Worm (Caenorhabditis elegans) whole organism, late embryonic: ENCODE results near the gene str-211.

Experiments
- C38D4.7 ChIP-seq: fragments of 200-800 bp; sonication (Bioruptor generic); optimal IDR thresholded peaks from 2 replicates; lab custom pipeline; 2018; ENCODE audit warnings: mild to moderate bottlenecking, missing genetic modification characterization, moderate library complexity, missing compliant biosample characterization
- K02D7.2 ChIP-seq: sonication (generic microtip); optimal IDR thresholded peaks from 2 replicates; lab custom pipeline; 2017; ENCODE audit warnings: mild to moderate bottlenecking, missing genetic modification characterization, missing compliant biosample characterization
- T23F11.4 ChIP-seq: fragments of 200-800 bp; sonication (Bioruptor generic); optimal IDR thresholded peaks from 2 replicates; lab custom pipeline; 2018; ENCODE audit warnings: mild to moderate bottlenecking, missing genetic modification characterization, missing compliant biosample characterization
- Y22D7AL.16 ChIP-seq: sonication (generic microtip); optimal IDR thresholded peaks from 2 replicates; lab custom pipeline; 2016; ENCODE audit warnings: missing genetic modification characterization, missing compliant biosample characterization
- ceh-14 ChIP-seq: sonication (generic microtip); optimal IDR thresholded peaks from 2 replicates; lab custom pipeline; 2016; ENCODE audit warnings: missing genotype, missing genetic modification characterization, missing compliant biosample characterization
- ceh-18 ChIP-seq: sonication (generic microtip); optimal IDR thresholded peaks from 2 replicates; lab custom pipeline; 2016; ENCODE audit warnings: missing genetic modification characterization, missing compliant biosample characterization
- ceh-19 ChIP-seq: fragments of 200-800 bp; sonication (Bioruptor generic); optimal IDR thresholded peaks from 2 replicates; lab custom pipeline; 2018; ENCODE audit warnings: mild to moderate bottlenecking, missing genetic modification characterization, missing compliant biosample characterization
- ceh-22 ChIP-seq: sonication (generic microtip); optimal IDR thresholded peaks from 2 replicates; lab custom pipeline; 2017; ENCODE audit warnings: missing biosample characterization, missing genetic modification characterization
- ceh-30 ChIP-seq: fragments of 150-350 bp; optimal IDR thresholded peaks from 2 replicates; lab custom pipeline; 2014; ENCODE audit warnings: missing biosample characterization, missing genetic modification characterization
- ceh-48 ChIP-seq: sonication (generic microtip); optimal IDR thresholded peaks from 2 replicates; lab custom pipeline; 2016; ENCODE audit warnings: missing genetic modification characterization, inconsistent platforms, missing compliant biosample characterization
- ceh-9 ChIP-seq: sonication (generic microtip); optimal IDR thresholded peaks from 2 replicates; lab custom pipeline; 2016; ENCODE audit warnings: mild to moderate bottlenecking, missing genetic modification characterization, inconsistent platforms, missing compliant biosample characterization
- elt-4 ChIP-seq: sonication (generic microtip); optimal IDR thresholded peaks from 2 replicates; lab custom pipeline; 2016; ENCODE audit warnings: missing genetic modification characterization, missing compliant biosample characterization
- eyg-1 ChIP-seq: sonication (generic microtip); optimal IDR thresholded peaks from 2 replicates; lab custom pipeline; 2016; ENCODE audit warnings: missing genotype, missing genetic modification characterization, missing compliant biosample characterization
- fkh-10 ChIP-seq: fragments of 150-350 bp; optimal IDR thresholded peaks from 2 replicates; lab custom pipeline; 2014; ENCODE audit warnings: missing biosample characterization, missing genetic modification reagents, missing genetic modification characterization
- gmeb-2 ChIP-seq: sonication (generic microtip); optimal IDR thresholded peaks from 2 replicates; lab custom pipeline; 2016; ENCODE audit warnings: missing genetic modification characterization, inconsistent platforms, missing compliant biosample characterization
- hlh-13 ChIP-seq: fragments of 200-800 bp; sonication (Bioruptor generic); optimal IDR thresholded peaks from 2 replicates; lab custom pipeline; 2018; ENCODE audit warnings: mild to moderate bottlenecking, missing genetic modification characterization, missing compliant biosample characterization
- hlh-15 ChIP-seq: sonication (generic microtip); optimal IDR thresholded peaks from 2 replicates; lab custom pipeline; 2016; ENCODE audit warnings: missing genetic modification characterization, missing compliant biosample characterization
- hlh-30 ChIP-seq: sonication (generic microtip); optimal IDR thresholded peaks from 2 replicates; lab custom pipeline; 2017; ENCODE audit warnings: antibody characterized with exemption, missing genetic modification characterization, missing compliant biosample characterization; ENCODE audit not compliant: insufficient read depth
- lim-6 ChIP-seq: sonication (generic microtip); optimal IDR thresholded peaks from 2 replicates; lab custom pipeline; 2016; ENCODE audit warnings: missing genetic modification characterization, missing compliant biosample characterization
- madf-2 ChIP-seq: sonication (generic microtip); optimal IDR thresholded peaks from 2 replicates; lab custom pipeline; 2017; ENCODE audit warnings: missing genetic modification characterization, missing compliant biosample characterization
- nfya-1 ChIP-seq: sonication (generic microtip); optimal IDR thresholded peaks from 2 replicates; lab custom pipeline; 2017; ENCODE audit warnings: missing genetic modification characterization, mild to moderate bottlenecking, missing compliant biosample characterization, antibody characterized with exemption, moderate library complexity
- nhr-11 ChIP-seq: fragments of 150-350 bp; optimal IDR thresholded peaks from 2 replicates; lab custom pipeline; 2014; ENCODE audit warnings: missing biosample characterization, missing genetic modification characterization
- nhr-232 ChIP-seq: sonication (generic microtip); optimal IDR thresholded peaks from 2 replicates; lab custom pipeline; 2016; ENCODE audit warnings: missing genetic modification characterization, missing compliant biosample characterization
- pat-9 ChIP-seq: fragments of 200-800 bp; sonication (Bioruptor generic); optimal IDR thresholded peaks from 2 replicates; lab custom pipeline; 2018; ENCODE audit warnings: mild to moderate bottlenecking, missing genetic modification characterization, moderate library complexity, missing compliant biosample characterization
- pax-1 ChIP-seq: fragments of 150-350 bp; optimal IDR thresholded peaks from 2 replicates; lab custom pipeline; 2014; ENCODE audit warnings: missing biosample characterization, missing genetic modification characterization
- pha-2 ChIP-seq: sonication (generic microtip); optimal IDR thresholded peaks from 2 replicates; lab custom pipeline; 2017; ENCODE audit warnings: mild to moderate bottlenecking, missing genetic modification characterization, missing compliant biosample characterization
- pha-4 ChIP-seq: fragments of 150-350 bp; optimal IDR thresholded peaks from 2 replicates; lab custom pipeline; 2018; ENCODE audit warnings: missing biosample characterization, missing genetic modification reagents, missing genetic modification characterization
- pqm-1 ChIP-seq: sonication (generic microtip); optimal IDR thresholded peaks from 2 replicates; lab custom pipeline; 2016; ENCODE audit warnings: missing genetic modification characterization, missing compliant biosample characterization
- pros-1 ChIP-seq: fragments of 150-350 bp; optimal IDR thresholded peaks from 2 replicates; lab custom pipeline; 2014; ENCODE audit warnings: missing biosample characterization, missing genetic modification reagents, missing genetic modification characterization
- ref-2 ChIP-seq: sonication (generic microtip); optimal IDR thresholded peaks from 2 replicates; lab custom pipeline; 2016; ENCODE audit warnings: missing genetic modification characterization, missing compliant biosample characterization
- sdc-2 ChIP-seq: sonication (generic microtip); optimal IDR thresholded peaks from 2 replicates; lab custom pipeline; 2016; ENCODE audit warnings: missing genotype, missing genetic modification characterization, missing compliant biosample characterization
- sox-4 ChIP-seq: sonication (generic microtip); optimal IDR thresholded peaks from 2 replicates; lab custom pipeline; 2017; ENCODE audit warnings: mild to moderate bottlenecking, missing genetic modification characterization, inconsistent platforms, missing compliant biosample characterization
- syd-9 ChIP-seq: sonication (generic microtip); optimal IDR thresholded peaks from 2 replicates; lab custom pipeline; 2016; ENCODE audit warnings: mild to moderate bottlenecking, missing genetic modification characterization, moderate library complexity, missing compliant biosample characterization
- tbx-2 ChIP-seq: sonication (generic microtip); optimal IDR thresholded peaks from 2 replicates; lab custom pipeline; 2016; ENCODE audit warnings: missing genetic modification characterization, missing compliant biosample characterization
- tbx-7 ChIP-seq: sonication (generic microtip); optimal IDR thresholded peaks from 2 replicates; lab custom pipeline; 2016; ENCODE audit warnings: missing genotype, missing genetic modification characterization, missing compliant biosample characterization
- ttx-3 ChIP-seq: sonication (generic microtip); optimal IDR thresholded peaks from 2 replicates; lab custom pipeline; 2016; ENCODE audit warnings: missing genetic modification reagents, missing genetic modification characterization, missing compliant biosample characterization
- unc-3 ChIP-seq, 2 experiments: fragments of 200-800 bp in 1 of 2; sonication (Bioruptor generic) in 1 of 2; sonication (generic microtip) in 1 of 2; conservative IDR thresholded peaks in 1 of 2; optimal IDR thresholded peaks in 1 of 2; 2 replicates each; pipeline versions ENCODE4 v1.3.6 to Lab custom; 2016 to 2022; ENCODE audit warnings: missing compliant biosample characterization in 2 of 2, missing genetic modification characterization in 2 of 2, missing genetic modification reagents in 1 of 2
- unc-42 ChIP-seq: sonication (generic microtip); optimal IDR thresholded peaks from 2 replicates; lab custom pipeline; 2016; ENCODE audit warnings: missing genotype, missing genetic modification characterization, missing compliant biosample characterization
- unc-55 ChIP-seq: sonication (generic microtip); optimal IDR thresholded peaks from 2 replicates; lab custom pipeline; 2017; ENCODE audit warnings: missing biosample characterization, missing genetic modification reagents, missing genetic modification characterization
- zip-5 ChIP-seq: sonication (generic microtip); optimal IDR thresholded peaks from 2 replicates; lab custom pipeline; 2016; ENCODE audit warnings: missing genetic modification characterization, missing compliant biosample characterization
- ztf-16 ChIP-seq: sonication (generic microtip); optimal IDR thresholded peaks from 2 replicates; lab custom pipeline; 2017; ENCODE audit warnings: missing genetic modification characterization, missing compliant biosample characterization

The str-211 gene

ce11 chrV:4964020-4964635 lies 20.0 kb upstream of the str-211 start (continued):
- no peak for TF ChIP-seq gmeb-2 (tag; lab: Kevin White, UChicago)
- no peak for TF ChIP-seq hlh-13
- peak; percentile 7 for TF ChIP-seq hlh-30 (tag; lab: Kevin White, UChicago)
- TF ChIP-seq ztf-16 (tag; lab: Kevin White, UChicago): no peak
- TF ChIP-seq pat-9 (tag; lab: Kevin White, UChicago): peak; percentile 21
- TF ChIP-seq ceh-22 (tag; lab: Kevin White, UChicago): no peak
- TF ChIP-seq Y22D7AL.16: no peak
- TF ChIP-seq lim-6 (tag; lab: Kevin White, UChicago): no peak
- no peak for TF ChIP-seq ceh-9
- TF ChIP-seq unc-3 (GFP tag; conservative IDR thresholded peaks at IDR 0.05; lab: Robert Waterston, UW): no peak
- TF ChIP-seq unc-3 (tag; optimal IDR thresholded peaks at IDR 0.05; lab: Kevin White, UChicago): peak; percentile 20
- TF ChIP-seq pqm-1 (tag; lab: Kevin White, UChicago): no peak
- peak; percentile 45 for TF ChIP-seq tbx-2 (tag; lab: Kevin White, UChicago)
- no peak for TF ChIP-seq pros-1 (tag; lab: Kevin White, UChicago)
- no peak for TF ChIP-seq nhr-11 (tag; lab: Kevin White, UChicago)
- TF ChIP-seq eyg-1 (tag; lab: Kevin White, UChicago): no peak
- TF ChIP-seq ttx-3: no peak
- TF ChIP-seq sox-4 (tag; lab: Kevin White, UChicago): no peak
- TF ChIP-seq fkh-10 (GFP tag; lab: Kevin White, UChicago): no peak
- TF ChIP-seq tbx-7 (tag; lab: Kevin White, UChicago): no peak
- no peak for TF ChIP-seq pax-1 (tag; lab: Kevin White, UChicago)
- TF ChIP-seq ceh-14: no peak
- no peak for TF ChIP-seq C38D4.7 (GFP tag; lab: Kevin White, UChicago)
- no peak for TF ChIP-seq sdc-2
- TF ChIP-seq ceh-30 (tag; lab: Kevin White, UChicago): no peak
- TF ChIP-seq K02D7.2 (tag; lab: Kevin White, UChicago): no peak

- TF ChIP-seq nhr-11 (tag; lab: Kevin White, UChicago): no peak
- no peak for TF ChIP-seq tbx-2 (tag; lab: Kevin White, UChicago)
- no peak for TF ChIP-seq ceh-14
- TF ChIP-seq eyg-1 (tag; lab: Kevin White, UChicago): no peak
- no peak for TF ChIP-seq tbx-7 (tag; lab: Kevin White, UChicago)
- TF ChIP-seq unc-55: no peak
- TF ChIP-seq madf-2 (tag; lab: Kevin White, UChicago): no peak
These were observed 19.5 kb upstream of the str-211 start for ce11 chrV:4963606-4964005.

ce11 chrV:4962968-4963367 lies 18.8 kb upstream of the str-211 start, which contains the start of gene tam-1:
Gene tam-1, minus strand, starts transcription at chrV:4963102.
- TF ChIP-seq ceh-48 (tag; lab: Kevin White, UChicago): peak; percentile 27
- TF ChIP-seq hlh-30 (tag; lab: Kevin White, UChicago): no peak
- TF ChIP-seq nfya-1 (tag; lab: Kevin White, UChicago): peak; percentile 14
- TF ChIP-seq unc-55: peak; percentile 13
- peak; percentile 33 for TF ChIP-seq unc-42 (tag; lab: Kevin White, UChicago)
- no peak for TF ChIP-seq T23F11.4 (GFP tag; lab: Kevin White, UChicago)

- TF ChIP-seq zip-5 (tag; lab: Kevin White, UChicago) (no peak), hlh-13 (no peak), pros-1 (tag; lab: Kevin White, UChicago) (no peak), elt-4 (tag; lab: Kevin White, UChicago) (no peak), syd-9 (no peak), ref-2 (no peak), ceh-14 (no peak), hlh-30 (tag; lab: Kevin White, UChicago) (no peak), pqm-1 (tag; lab: Kevin White, UChicago) (no peak), tbx-2 (tag; lab: Kevin White, UChicago) (no peak), ceh-19 (no peak), eyg-1 (tag; lab: Kevin White, UChicago) (no peak), hlh-15 (tag; lab: Kevin White, UChicago) (no peak), Y22D7AL.16 (no peak), unc-42 (tag; lab: Kevin White, UChicago) (no peak), ceh-18 (tag; lab: Kevin White, UChicago) (no peak), pha-4 (tag; lab: Kevin White, UChicago) (no peak), nhr-232 (tag; lab: Kevin White, UChicago) (no peak), pha-2 (tag; lab: Kevin White, UChicago) (no peak)
- TF ChIP-seq, all 69 proteins: peak for 0
These were observed 16.6 kb upstream of the str-211 start for ce11 chrV:4960686-4961085.
